Worm (Caenorhabditis elegans) whole organism, L3 larva: Measurements from ENCODE around the gene pals-19.

Experiments
- R02D3.7 ChIP-seq: fragments of 150-350 bp; optimal IDR thresholded peaks from 2 replicates; lab custom pipeline; 2014; ENCODE audit warnings: missing biosample characterization, missing genetic modification characterization
- ZK546.5 ChIP-seq: sonication (generic microtip); optimal IDR thresholded peaks from 2 replicates; lab custom pipeline; 2017; ENCODE audit warnings: missing biosample characterization, missing genetic modification characterization
- aly-2 ChIP-seq: fragments of 150-350 bp; optimal IDR thresholded peaks from 2 replicates; lab custom pipeline; 2014; ENCODE audit warnings: missing biosample characterization, missing genetic modification characterization
- ama-1 ChIP-seq: fragments of 150-350 bp; optimal IDR thresholded peaks from 2 replicates; lab custom pipeline; 2018
- ceh-16 ChIP-seq: sonication (generic microtip); optimal IDR thresholded peaks from 2 replicates; lab custom pipeline; 2017; ENCODE audit warnings: missing biosample characterization, missing genetic modification characterization
- ceh-28 ChIP-seq: fragments of 150-350 bp; optimal IDR thresholded peaks from 2 replicates; lab custom pipeline; 2014; ENCODE audit warnings: missing biosample characterization, missing genetic modification reagents, missing genetic modification characterization
- daf-12 ChIP-seq: fragments of 150-350 bp; optimal IDR thresholded peaks from 2 replicates; lab custom pipeline; 2014; ENCODE audit warnings: missing biosample characterization, missing genetic modification reagents, missing genetic modification characterization
- egl-27 ChIP-seq: sonication (generic microtip); optimal IDR thresholded peaks from 4 replicates; lab custom pipeline; 2017; ENCODE audit warnings: missing biosample characterization, missing genetic modification reagents, missing genetic modification characterization
- egl-5 ChIP-seq: fragments of 150-350 bp; optimal IDR thresholded peaks from 2 replicates; lab custom pipeline; 2017; ENCODE audit warnings: missing biosample characterization, missing genetic modification reagents, missing genetic modification characterization, inconsistent platforms
- elt-1 ChIP-seq: fragments of 150-350 bp; optimal IDR thresholded peaks from 2 replicates; lab custom pipeline; 2014; ENCODE audit warnings: missing biosample characterization, missing genetic modification characterization
- elt-2 ChIP-seq: sonication (generic microtip); optimal IDR thresholded peaks from 2 replicates; lab custom pipeline; 2016; ENCODE audit warnings: missing genetic modification reagents, mild to moderate bottlenecking, missing genetic modification characterization, missing compliant biosample characterization
- elt-3 ChIP-seq, 3 experiments: fragments of 150-350 bp in 1 of 3; sonication (generic microtip) in 2 of 3; optimal IDR thresholded peaks; 2 replicates in 2 of 3; 4 replicates in 1 of 3; lab custom pipeline; 2014 to 2017; ENCODE audit warnings: missing biosample characterization in 3 of 3, missing genetic modification characterization in 3 of 3
- eor-1 ChIP-seq, 2 experiments: fragments of 150-350 bp; optimal IDR thresholded peaks; 2 replicates each; lab custom pipeline; 2014 to 2018; ENCODE audit warnings: missing biosample characterization in 2 of 2, missing genetic modification characterization in 2 of 2
- fkh-10 ChIP-seq: sonication (generic microtip); optimal IDR thresholded peaks from 2 replicates; lab custom pipeline; 2017; ENCODE audit warnings: missing biosample characterization, missing genetic modification reagents, missing genetic modification characterization
- fos-1 ChIP-seq: fragments of 150-350 bp; optimal IDR thresholded peaks from 2 replicates; lab custom pipeline; 2014; ENCODE audit warnings: missing biosample characterization, missing genetic modification characterization
- hmg-11 ChIP-seq: sonication (generic microtip); optimal IDR thresholded peaks from 2 replicates; lab custom pipeline; 2016; ENCODE audit warnings: missing genetic modification characterization, missing compliant biosample characterization
- jun-1 ChIP-seq: fragments of 150-350 bp; optimal IDR thresholded peaks from 2 replicates; lab custom pipeline; 2014; ENCODE audit warnings: missing biosample characterization, missing genetic modification reagents, missing genetic modification characterization
- lin-15B ChIP-seq: fragments of 150-350 bp; optimal IDR thresholded peaks from 2 replicates; lab custom pipeline; 2014; ENCODE audit warnings: missing biosample characterization, missing genetic modification characterization
- lin-39 ChIP-seq: fragments of 150-350 bp; optimal IDR thresholded peaks from 2 replicates; lab custom pipeline; 2018; ENCODE audit warnings: missing biosample characterization, missing genetic modification reagents, missing genetic modification characterization
- lsy-12 ChIP-seq: sonication (generic microtip); optimal IDR thresholded peaks from 2 replicates; lab custom pipeline; 2016; ENCODE audit warnings: mild to moderate bottlenecking, missing genetic modification characterization, missing compliant biosample characterization
- mdl-1 ChIP-seq: fragments of 150-350 bp; optimal IDR thresholded peaks from 2 replicates; lab custom pipeline; 2014; ENCODE audit warnings: missing biosample characterization, missing genetic modification characterization
- nfya-1 ChIP-seq: sonication (generic microtip); optimal IDR thresholded peaks from 2 replicates; lab custom pipeline; 2017; ENCODE audit warnings: missing genetic modification characterization, mild to moderate bottlenecking, missing compliant biosample characterization, antibody characterized with exemption, moderate library complexity; ENCODE audit not compliant: insufficient read depth
- nhr-11 ChIP-seq: fragments of 150-350 bp; optimal IDR thresholded peaks from 2 replicates; lab custom pipeline; 2014; ENCODE audit warnings: missing biosample characterization, missing genetic modification characterization
- nhr-12 ChIP-seq: fragments of 150-350 bp; optimal IDR thresholded peaks from 2 replicates; lab custom pipeline; 2014; ENCODE audit warnings: missing biosample characterization, missing genetic modification characterization
- nhr-23 ChIP-seq: fragments of 150-350 bp; optimal IDR thresholded peaks from 2 replicates; lab custom pipeline; 2014; ENCODE audit warnings: missing biosample characterization, missing genetic modification reagents, missing genetic modification characterization
- nhr-25 ChIP-seq: sonication (generic microtip); optimal IDR thresholded peaks from 2 replicates; lab custom pipeline; 2017; ENCODE audit warnings: missing biosample characterization, missing genetic modification characterization
- nhr-28 ChIP-seq: fragments of 150-350 bp; optimal IDR thresholded peaks from 2 replicates; lab custom pipeline; 2014; ENCODE audit warnings: missing biosample characterization, missing genetic modification characterization
- nhr-43 ChIP-seq: sonication (generic microtip); optimal IDR thresholded peaks from 2 replicates; lab custom pipeline; 2016; ENCODE audit warnings: mild to moderate bottlenecking, missing genetic modification characterization, missing compliant biosample characterization; ENCODE audit not compliant: poor library complexity, severe bottlenecking
- nhr-77 ChIP-seq: fragments of 150-350 bp; optimal IDR thresholded peaks from 2 replicates; lab custom pipeline; 2014; ENCODE audit warnings: missing biosample characterization, missing genetic modification characterization
- pha-4 ChIP-seq: fragments of 150-350 bp; optimal IDR thresholded peaks from 2 replicates; lab custom pipeline; 2014; ENCODE audit warnings: missing biosample characterization, missing genetic modification reagents, missing genetic modification characterization
- pqm-1 ChIP-seq: fragments of 150-350 bp; optimal IDR thresholded peaks from 2 replicates; lab custom pipeline; 2017; ENCODE audit warnings: missing biosample characterization, missing genetic modification characterization, inconsistent platforms
- skn-1 ChIP-seq: fragments of 150-350 bp; optimal IDR thresholded peaks from 2 replicates; lab custom pipeline; 2014; ENCODE audit warnings: missing biosample characterization, missing genetic modification characterization
- tbx-2 ChIP-seq: sonication (generic microtip); optimal IDR thresholded peaks from 2 replicates; lab custom pipeline; 2016; ENCODE audit warnings: mild to moderate bottlenecking, missing genetic modification characterization, missing compliant biosample characterization
- unc-62 ChIP-seq: fragments of 150-350 bp; sonication (generic microtip); optimal IDR thresholded peaks from 4 replicates; lab custom pipeline; 2014; ENCODE audit warnings: missing biosample characterization, missing genetic modification reagents, missing genetic modification characterization
- zag-1 ChIP-seq: fragments of 150-350 bp; optimal IDR thresholded peaks from 2 replicates; lab custom pipeline; 2014; ENCODE audit warnings: missing biosample characterization, missing genetic modification characterization

Gene pals-19

DNA sequence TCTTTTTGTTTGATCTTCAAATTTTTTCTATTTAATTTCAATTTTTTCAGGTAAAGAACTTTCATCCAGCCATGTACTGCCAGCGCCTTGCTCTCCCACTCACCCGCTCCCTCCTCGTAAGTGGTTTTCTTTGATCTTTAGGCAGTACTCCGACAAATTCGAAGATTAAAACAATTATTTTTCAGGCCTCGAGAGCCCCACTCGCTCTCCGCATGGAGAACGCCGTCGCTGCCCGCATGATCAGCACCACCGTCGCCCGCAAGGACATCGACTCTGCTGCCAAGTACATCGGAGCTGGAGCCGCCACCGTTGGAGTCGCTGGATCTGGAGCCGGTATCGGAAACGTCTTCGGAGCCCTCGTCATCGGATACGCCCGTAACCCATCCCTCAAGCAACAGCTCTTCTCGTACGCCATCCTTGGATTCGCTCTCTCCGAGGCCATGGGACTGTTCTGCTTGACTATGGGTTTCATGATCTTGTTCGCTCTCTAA lies 17.5 kb downstream of the pals-19 start, which contains the start of gene Y82E9BR.3:
TSS of gene Y82E9BR.3 (plus strand) at position 51 of the 491 bp plus-strand sequence.
- TF ChIP-seq elt-3 (tag; optimal IDR thresholded peaks at IDR 0.05; lab: Kevin White, UChicago) (no peak), ceh-28 (tag; lab: Kevin White, UChicago) (no peak), nhr-43 (tag; lab: Kevin White, UChicago) (no peak), nhr-12 (tag; lab: Kevin White, UChicago) (no peak), hmg-11 (tag; lab: Kevin White, UChicago) (no peak)

DNA sequence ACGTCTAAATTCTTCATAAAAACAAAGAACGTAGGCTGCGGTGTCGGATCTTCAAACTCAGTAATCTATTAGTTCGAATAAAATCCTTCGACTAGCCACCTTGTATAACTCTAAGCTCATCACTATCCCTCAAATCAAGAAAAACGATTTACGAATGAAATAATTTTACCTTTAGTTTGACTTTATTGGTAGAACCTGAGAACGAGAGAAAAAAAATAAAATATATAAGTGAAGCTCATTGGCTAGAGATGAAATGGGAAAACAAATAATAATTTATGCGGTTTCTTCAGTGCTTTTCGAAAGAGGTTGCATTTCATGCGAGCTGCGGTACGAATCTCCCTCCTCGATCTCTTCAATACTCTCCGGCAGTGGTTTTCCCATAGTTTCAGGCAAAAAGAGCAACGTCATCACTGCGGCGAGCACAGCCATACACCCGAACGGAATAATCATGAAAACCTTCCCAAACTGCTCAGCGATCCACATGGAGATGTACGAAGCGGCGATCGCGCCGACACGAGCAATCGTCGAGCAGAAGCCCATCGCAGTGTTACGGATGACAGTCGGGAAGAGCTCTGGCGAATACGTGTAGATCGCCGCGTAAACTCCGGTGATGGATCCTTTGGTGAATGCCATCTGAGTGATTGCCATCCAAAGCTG lies 18.1 kb downstream of the pals-19 start:
- TF ChIP-seq daf-12 (tag; lab: Kevin White, UChicago) (no peak), nfya-1 (peak; percentile 31), ceh-28 (tag; lab: Kevin White, UChicago) (peak; percentile 67), nhr-43 (tag; lab: Kevin White, UChicago) (peak; percentile 82), nhr-28 (tag; lab: Kevin White, UChicago) (peak; percentile 18), unc-62 (GFP tag; lab: Kevin White, UChicago) (peak; percentile 19), aly-2 (peak; percentile 84), R02D3.7 (peak; percentile 51), skn-1 (no peak), ceh-16 (tag; lab: Kevin White, UChicago) (no peak), egl-5 (tag; lab: Kevin White, UChicago) (no peak), nhr-77 (tag; lab: Kevin White, UChicago) (no peak), egl-27 (tag; lab: Kevin White, UChicago) (no peak), zag-1 (tag; lab: Kevin White, UChicago) (peak; percentile 12), jun-1 (peak; percentile 59), pqm-1 (tag; lab: Kevin White, UChicago) (peak; percentile 67), elt-2 (peak; percentile 59), nhr-12 (tag; lab: Kevin White, UChicago) (no peak), mdl-1 (tag; lab: Kevin White, UChicago) (no peak), lin-39 (tag; lab: Kevin White, UChicago) (peak; percentile 16), fos-1 (peak; percentile 75), nhr-25 (tag; lab: Kevin White, UChicago) (peak; percentile 9), ZK546.5 (tag; lab: Kevin White, UChicago) (peak; percentile 57), lsy-12 (tag; lab: Kevin White, UChicago) (peak; percentile 88), ama-1 (peak; percentile 80), nhr-23 (tag; lab: Kevin White, UChicago) (peak; percentile 26), tbx-2 (tag; lab: Kevin White, UChicago) (peak; percentile 26), nhr-11 (tag; lab: Kevin White, UChicago) (no peak), pha-4 (peak; percentile 64), fkh-10 (GFP tag; lab: Kevin White, UChicago) (no peak)
- TF ChIP-seq, all 47 proteins: peak for 20

DNA sequence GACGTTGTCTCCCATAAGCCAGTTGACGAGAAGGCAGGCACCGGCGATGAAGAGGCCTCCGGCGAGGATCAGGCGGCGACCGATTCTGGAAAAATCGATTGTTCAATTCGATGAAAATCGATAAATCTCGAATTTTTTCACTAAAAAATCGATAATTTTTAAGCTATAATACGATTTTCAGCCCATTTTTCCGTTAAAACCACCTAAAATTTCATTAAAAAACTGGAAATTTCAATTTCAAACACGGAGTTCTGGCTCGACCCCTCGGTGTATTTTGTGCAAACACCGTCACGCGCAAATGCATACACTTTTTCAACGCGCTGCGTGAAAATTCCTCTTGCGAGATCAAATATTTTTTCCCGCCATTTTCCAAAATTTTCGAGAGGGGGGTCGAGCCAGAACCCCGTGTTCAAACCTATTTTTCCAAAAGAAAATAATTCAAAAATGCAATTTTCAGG lies 18.6 kb downstream of the pals-19 start:
- TF ChIP-seq ceh-28 (tag; lab: Kevin White, UChicago), result peak; percentile 55

- TF ChIP-seq eor-1 (tag; optimal IDR thresholded peaks at IDR 0.05; lab: Kevin White, UChicago), result no peak
- no peak for TF ChIP-seq elt-1
- TF ChIP-seq R02D3.7, result no peak
- no peak for TF ChIP-seq lin-15B (tag; lab: Kevin White, UChicago)
- TF ChIP-seq aly-2, result no peak
- no peak for TF ChIP-seq pha-4
- no peak for TF ChIP-seq daf-12 (tag; lab: Kevin White, UChicago)
- TF ChIP-seq lin-39 (tag; lab: Kevin White, UChicago), result no peak
- TF ChIP-seq pqm-1 (tag; lab: Kevin White, UChicago), result no peak
- no peak for TF ChIP-seq ama-1
- TF ChIP-seq nhr-77 (tag; lab: Kevin White, UChicago), result no peak
- TF ChIP-seq nhr-23 (tag; lab: Kevin White, UChicago), result no peak
- TF ChIP-seq egl-5 (tag; lab: Kevin White, UChicago), result no peak
- no peak for TF ChIP-seq elt-3 (tag; optimal IDR thresholded peaks at IDR 0.05; lab: Kevin White, UChicago)
- TF ChIP-seq zag-1 (tag; lab: Kevin White, UChicago), result no peak
- no peak for TF ChIP-seq nhr-25 (tag; lab: Kevin White, UChicago)
- no peak for TF ChIP-seq ZK546.5 (tag; lab: Kevin White, UChicago)
- TF ChIP-seq nfya-1, result no peak
Observed at ce11 chrIII:1421436-1421835, 19.7 kb downstream of the pals-19 start.
